Fruit fly (Drosophila melanogaster): ENCODE results near the gene Polr2J.

DNA sequence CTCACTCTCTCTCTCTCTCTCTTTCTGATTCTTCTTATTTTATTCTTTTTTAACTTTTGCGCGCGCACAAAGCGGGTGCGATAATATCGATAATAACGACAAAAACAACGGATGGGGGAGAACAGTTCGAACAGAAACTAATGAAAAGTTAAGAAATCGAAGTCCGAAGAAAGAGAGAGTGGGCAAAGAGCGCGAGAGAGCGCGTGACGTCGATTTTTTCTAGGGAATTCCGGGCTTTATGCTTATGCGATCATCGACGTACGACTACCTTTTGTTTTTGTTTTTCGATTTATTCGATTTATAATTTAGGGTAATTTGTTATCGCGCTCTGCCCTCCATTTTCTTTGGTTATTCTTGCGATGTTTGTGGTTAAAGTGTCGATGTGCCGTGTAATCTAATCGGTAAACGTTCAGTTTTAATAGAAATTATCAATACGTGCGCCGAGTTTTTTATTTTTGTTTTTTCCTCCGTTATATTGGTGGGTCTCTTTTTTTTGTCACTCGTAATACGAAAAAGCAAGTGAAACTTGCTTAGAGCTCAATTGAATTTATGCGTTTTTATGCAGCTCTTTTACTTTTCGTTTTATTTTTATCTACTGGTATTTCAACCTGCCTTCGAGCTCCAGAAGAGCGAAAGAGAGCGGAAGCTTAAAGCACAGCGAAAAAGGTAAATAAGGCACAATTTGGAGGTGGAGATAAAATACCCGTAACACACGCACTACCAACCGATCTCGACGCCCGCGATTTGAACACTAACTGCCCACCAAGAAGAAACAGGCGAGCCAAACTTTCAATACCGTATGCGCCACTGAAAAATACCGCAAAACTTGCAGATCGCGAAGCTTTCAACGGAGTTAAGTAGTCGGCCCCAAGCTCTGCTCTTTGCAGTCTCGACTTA, 39.6 kb upstream of the Polr2J start, which contains the start of gene dl:
- TF ChIP-seq Rfx (GFP tag; IDR thresholded peaks at IDR 0.05) (peak; percentile 27; the same call in 1 of the 2 replicates), MESR4 (GFP tag; optimal IDR thresholded peaks at IDR 0.05) (no peak)
